Fruit fly (Drosophila melanogaster) whole organism, pupa: ENCODE data around the gene stnA.

Experiments used
- CG10348 ChIP-seq: fragments of 200-800 bp; sonication (Bioruptor generic); IDR thresholded peaks from 2 replicates; pipeline ENCODE4 v1.3.6; 2022; ENCODE audit warnings: missing biosample characterization, missing genetic modification characterization
- CG12605 ChIP-seq: fragments of 200-800 bp; sonication (Bioruptor generic); IDR thresholded peaks from 2 replicates; pipeline ENCODE4 v1.3.6; 2022; ENCODE audit warnings: missing biosample characterization, missing genetic modification characterization
- CG13204 ChIP-seq: fragments of 200-800 bp; sonication (Bioruptor generic); optimal IDR thresholded peaks from 2 replicates; lab custom pipeline; 2018; ENCODE audit warnings: missing biosample characterization, mild to moderate bottlenecking, missing genetic modification characterization, moderate library complexity
- CG14655 ChIP-seq: fragments of 200-800 bp; sonication (Bioruptor generic); optimal IDR thresholded peaks from 3 replicates; lab custom pipeline; 2017; ENCODE audit warnings: mild to moderate bottlenecking, missing biosample characterization, missing genetic modification reagents, missing genetic modification characterization
- CG15710 ChIP-seq: fragments of 200-800 bp; sonication (Bioruptor generic); optimal IDR thresholded peaks from 2 replicates; lab custom pipeline; 2018; ENCODE audit warnings: missing biosample characterization, mild to moderate bottlenecking, missing genetic modification characterization, moderate library complexity
- CG17806 ChIP-seq: fragments of 200-800 bp; sonication (Bioruptor generic); optimal IDR thresholded peaks from 2 replicates; lab custom pipeline; 2018; ENCODE audit warnings: missing biosample characterization, mild to moderate bottlenecking, missing genetic modification characterization, moderate library complexity
- CG32121 ChIP-seq: fragments of 200-800 bp; sonication (Bioruptor generic); IDR thresholded peaks from 2 replicates; pipeline ENCODE4 v1.3.6; 2022; ENCODE audit warnings: missing biosample characterization, missing genetic modification characterization
- CG34367 ChIP-seq: fragments of 200-800 bp; sonication (Bioruptor generic); optimal IDR thresholded peaks from 2 replicates; lab custom pipeline; 2018; ENCODE audit warnings: missing biosample characterization, mild to moderate bottlenecking, missing genetic modification characterization
- CG4496 ChIP-seq: fragments of 200-800 bp; sonication (Bioruptor generic); IDR thresholded peaks from 3 replicates; pipeline ENCODE4 v1.3.6; 2022; ENCODE audit warnings: missing biosample characterization, missing genetic modification characterization
- CG8159 ChIP-seq: fragments of 200-800 bp; sonication (Bioruptor generic); optimal IDR thresholded peaks from 3 replicates; lab custom pipeline; 2018; ENCODE audit warnings: missing biosample characterization, mild to moderate bottlenecking, missing genetic modification characterization, moderate library complexity
- CG8301 ChIP-seq: fragments of 200-800 bp; sonication (Bioruptor generic); optimal IDR thresholded peaks from 2 replicates; lab custom pipeline; 2018; ENCODE audit warnings: missing biosample characterization, mild to moderate bottlenecking, missing genetic modification characterization
- CG9948 ChIP-seq: fragments of 200-800 bp; sonication (Bioruptor generic); optimal IDR thresholded peaks from 2 replicates; lab custom pipeline; 2018; ENCODE audit warnings: missing biosample characterization, mild to moderate bottlenecking, missing genetic modification characterization, moderate library complexity
- D1 ChIP-seq: fragments of 200-800 bp; sonication (Bioruptor generic); optimal IDR thresholded peaks from 2 replicates; lab custom pipeline; 2018; ENCODE audit warnings: missing biosample characterization, mild to moderate bottlenecking, missing genetic modification characterization, moderate library complexity
- EcR ChIP-seq: fragments of 200-800 bp; sonication (Bioruptor generic); optimal IDR thresholded peaks from 3 replicates; lab custom pipeline; 2019; ENCODE audit warnings: missing biosample characterization, missing genetic modification characterization, mild to moderate bottlenecking, moderate library complexity, missing genetic modification reagents
- Ets98B ChIP-seq: fragments of 200-800 bp; sonication (Bioruptor generic); IDR thresholded peaks from 2 replicates; pipeline ENCODE4 v1.3.6; 2022; ENCODE audit warnings: missing biosample characterization, missing genetic modification characterization
- Pif1A ChIP-seq: fragments of 200-800 bp; sonication (Bioruptor generic); optimal IDR thresholded peaks from 3 replicates; lab custom pipeline; 2016; ENCODE audit warnings: missing biosample characterization, missing genetic modification characterization
- Pif1B ChIP-seq: fragments of 200-800 bp; sonication (Bioruptor generic); optimal IDR thresholded peaks from 3 replicates; lab custom pipeline; 2016; ENCODE audit warnings: missing biosample characterization, missing genetic modification characterization
- Snoo ChIP-seq: fragments of 200-800 bp; sonication (Bioruptor generic); optimal IDR thresholded peaks from 3 replicates; lab custom pipeline; 2017; ENCODE audit warnings: missing biosample characterization, mild to moderate bottlenecking, missing genetic modification characterization, inconsistent platforms
- fd96Ca ChIP-seq: fragments of 200-800 bp; sonication (Bioruptor generic); IDR thresholded peaks from 3 replicates; pipeline ENCODE4 v1.3.6; 2022; ENCODE audit warnings: missing biosample characterization, missing genetic modification characterization
- gl ChIP-seq: fragments of 200-800 bp; sonication (Bioruptor generic); optimal IDR thresholded peaks from 2 replicates; lab custom pipeline; 2018; ENCODE audit warnings: missing biosample characterization, mild to moderate bottlenecking, missing genetic modification characterization
- rn ChIP-seq: fragments of 200-800 bp; sonication (Bioruptor generic); IDR thresholded peaks from 2 replicates; pipeline ENCODE4 v1.3.6; 2022; ENCODE audit warnings: missing biosample characterization, missing genetic modification characterization

Gene stnA

DNA sequence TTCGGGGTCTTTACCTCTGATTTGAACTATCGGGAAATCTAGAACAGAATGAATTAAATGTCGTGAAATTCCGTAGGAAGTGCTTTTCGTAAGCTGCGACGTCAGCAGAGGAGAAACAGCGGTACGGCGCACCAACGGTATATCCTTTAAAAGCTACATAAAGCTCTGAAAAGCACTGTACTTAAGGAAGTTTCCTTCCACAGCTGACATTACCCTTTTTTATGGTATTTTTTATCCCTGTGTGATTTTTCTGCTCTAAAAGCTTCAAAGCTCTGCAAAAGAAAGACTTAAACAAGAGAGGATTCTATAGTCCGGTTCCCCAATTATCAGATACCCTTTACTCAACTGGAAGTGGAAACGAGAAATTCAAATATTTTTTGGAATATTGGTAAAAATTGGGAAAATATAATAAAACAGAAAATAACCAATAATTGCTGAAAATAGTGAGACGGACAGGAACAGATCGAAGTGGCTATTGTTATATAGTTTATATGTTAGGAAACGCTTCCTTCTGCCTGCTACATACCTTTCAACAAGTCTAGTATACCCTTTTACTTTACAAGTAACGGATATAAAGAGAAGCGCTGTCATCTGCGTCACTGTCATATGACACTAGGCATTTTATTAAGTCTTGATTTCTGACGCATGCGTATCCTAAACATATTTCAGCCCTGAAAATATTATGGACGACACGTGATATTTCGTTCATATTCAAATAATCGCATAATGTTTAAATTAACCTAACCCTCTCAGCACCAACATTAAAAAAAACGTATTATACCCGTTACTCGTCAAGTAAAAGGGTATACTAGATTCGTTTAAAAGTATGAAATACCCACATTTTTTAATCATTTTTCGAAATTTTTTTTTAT, at the start of gene stnA, which contains the start of gene stnB:
Gene stnA (minus strand): TSS at position 51 of the 872 bp plus-strand sequence.
Gene stnB (minus strand): TSS at position 51 of the 872 bp plus-strand sequence.
- TF ChIP-seq CG12605 (no peak), CG17806 (no peak), CG15710 (peak; percentile 2), CG32121 (no peak), Pif1A (no peak), CG9948 (tag; lab: Kevin White, UChicago) (no peak), rn (GFP tag; lab: Robert Waterston, UW) (no peak), CG8159 (tag; lab: Kevin White, UChicago) (peak; percentile 40), gl (no peak), CG4496 (GFP tag; lab: Robert Waterston, UW) (no peak), CG10348 (GFP tag; lab: Robert Waterston, UW) (no peak), EcR (no peak), CG34367 (tag; lab: Kevin White, UChicago) (no peak), CG14655 (GFP tag; lab: Kevin White, UChicago) (peak; percentile 15), fd96Ca (no peak), CG8301 (no peak), Snoo (tag; lab: Kevin White, UChicago) (no peak), Pif1B (GFP tag; lab: Kevin White, UChicago) (no peak), Ets98B (GFP tag; lab: Robert Waterston, UW) (no peak), D1 (tag; lab: Kevin White, UChicago) (no peak), CG13204 (GFP tag; lab: Kevin White, UChicago) (no peak)

dm6 chrX:23035766-23036165, 31.3 kb upstream of the stnA start, which contains the start of gene CG12061:
TSS of gene CG12061 (plus strand) at chrX:23036066.
- no peak for TF ChIP-seq CG17806
- TF ChIP-seq Pif1A: no peak
- TF ChIP-seq CG9948 (tag; lab: Kevin White, UChicago): no peak
- no peak for TF ChIP-seq CG12605
- no peak for TF ChIP-seq CG8159 (tag; lab: Kevin White, UChicago)
- no peak for TF ChIP-seq D1 (tag; lab: Kevin White, UChicago)
- no peak for TF ChIP-seq EcR
- TF ChIP-seq CG34367 (tag; lab: Kevin White, UChicago): no peak
- no peak for TF ChIP-seq CG32121
- no peak for TF ChIP-seq Pif1B (GFP tag; lab: Kevin White, UChicago)
- no peak for TF ChIP-seq CG4496 (GFP tag; lab: Robert Waterston, UW)
- no peak for TF ChIP-seq CG15710
- TF ChIP-seq CG8301: no peak
- TF ChIP-seq gl: no peak
- TF ChIP-seq Snoo (tag; lab: Kevin White, UChicago): no peak
- TF ChIP-seq CG10348 (GFP tag; lab: Robert Waterston, UW): no peak
- no peak for TF ChIP-seq CG13204 (GFP tag; lab: Kevin White, UChicago)
- no peak for TF ChIP-seq Ets98B (GFP tag; lab: Robert Waterston, UW)
- no peak for TF ChIP-seq CG14655 (GFP tag; lab: Kevin White, UChicago)
- TF ChIP-seq, all 21 proteins: peak for 0

DNA sequence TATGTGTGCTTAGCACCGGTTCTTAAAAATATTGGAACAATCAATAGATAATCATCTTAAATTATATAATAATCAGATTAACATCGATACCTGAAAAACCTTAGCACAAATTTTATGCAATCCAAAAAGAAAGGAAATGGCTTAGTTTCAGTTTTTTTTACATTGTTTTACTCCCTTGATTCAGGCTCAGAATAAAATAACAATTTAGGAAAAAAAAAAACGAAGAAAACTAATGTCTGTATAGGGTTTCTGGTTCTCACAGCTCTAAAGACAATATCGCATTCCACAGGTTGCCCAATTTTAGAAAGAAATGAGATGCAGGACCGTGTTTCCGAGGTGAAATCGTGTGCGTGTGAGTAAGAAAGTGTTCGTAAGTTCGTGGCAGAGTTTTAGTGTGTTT, 18.1 kb upstream of the stnA start, which contains the start of gene zyd:
Gene zyd (plus strand): TSS at position 301 of the 400 bp plus-strand sequence.
- TF ChIP-seq CG14655 (GFP tag; lab: Kevin White, UChicago): no peak
- no peak for TF ChIP-seq CG17806
- TF ChIP-seq CG15710: no peak
- no peak for TF ChIP-seq Snoo (tag; lab: Kevin White, UChicago)
- no peak for TF ChIP-seq Pif1A
- TF ChIP-seq rn (GFP tag; lab: Robert Waterston, UW): no peak
- no peak for TF ChIP-seq CG13204 (GFP tag; lab: Kevin White, UChicago)

dm6 chrX:23013208-23013607, 8.8 kb upstream of the stnA start, which contains the start of the genes Rab21 and Coa7:
TSS of gene Rab21 (minus strand) at chrX:23013409.
TSS of gene Coa7 (plus strand) at chrX:23013495.
- TF ChIP-seq CG4496 (GFP tag; lab: Robert Waterston, UW) (0 out of 3 replicates have a peak, but pooled peaks have one; percentile 8), EcR (no peak), Ets98B (GFP tag; lab: Robert Waterston, UW) (no peak)

DNA sequence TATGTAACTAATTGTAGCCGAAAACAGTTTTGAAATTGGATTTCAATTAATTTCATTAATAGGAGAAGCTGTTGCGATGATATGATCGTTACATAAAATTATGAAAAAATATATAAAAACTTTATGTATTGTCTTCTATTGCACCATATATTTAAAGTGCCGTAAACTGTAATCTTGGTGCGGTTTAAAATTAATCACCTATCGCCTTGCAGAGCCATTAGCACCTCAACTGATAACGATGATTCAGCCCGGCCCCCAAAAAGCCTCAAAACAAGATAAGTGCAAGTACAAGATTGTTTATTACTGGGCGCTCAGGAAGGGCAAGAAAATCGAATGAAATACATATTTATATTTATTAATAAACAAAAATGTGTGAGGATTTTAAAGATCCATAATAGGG, 7.4 kb upstream of the stnA start:
- TF ChIP-seq CG14655 (GFP tag; lab: Kevin White, UChicago) (no peak), rn (GFP tag; lab: Robert Waterston, UW) (no peak), Snoo (tag; lab: Kevin White, UChicago) (no peak), CG34367 (tag; lab: Kevin White, UChicago) (no peak), CG12605 (no peak), Ets98B (GFP tag; lab: Robert Waterston, UW) (no peak), CG4496 (GFP tag; lab: Robert Waterston, UW) (no peak), CG8301 (no peak), Pif1A (no peak), D1 (tag; lab: Kevin White, UChicago) (no peak), CG10348 (GFP tag; lab: Robert Waterston, UW) (no peak), Pif1B (GFP tag; lab: Kevin White, UChicago) (no peak)

- no peak for TF ChIP-seq EcR
- no peak for TF ChIP-seq gl
- no peak for TF ChIP-seq CG14655 (GFP tag; lab: Kevin White, UChicago)
- TF ChIP-seq CG17806: no peak
- TF ChIP-seq CG15710: no peak
- TF ChIP-seq CG8301: no peak
- TF ChIP-seq Pif1B (GFP tag; lab: Kevin White, UChicago): no peak
- no peak for TF ChIP-seq CG32121
- no peak for TF ChIP-seq CG34367 (tag; lab: Kevin White, UChicago)
- TF ChIP-seq Snoo (tag; lab: Kevin White, UChicago): no peak
- no peak for TF ChIP-seq Ets98B (GFP tag; lab: Robert Waterston, UW)
- TF ChIP-seq CG9948 (tag; lab: Kevin White, UChicago): no peak
- TF ChIP-seq rn (GFP tag; lab: Robert Waterston, UW): no peak
- TF ChIP-seq D1 (tag; lab: Kevin White, UChicago): no peak
- no peak for TF ChIP-seq fd96Ca
- no peak for TF ChIP-seq Pif1A
These were observed 6.8 kb upstream of the stnA start, which contains the start of gene FucTC for dm6 chrX:23011203-23011602. TSS of gene FucTC (minus strand) at chrX:23011303.
